Worm (Caenorhabditis elegans) whole organism, midembryonic: ENCODE data around the gene mks-5.

ENCODE experiments used
- T22C8.4 ChIP-seq: fragments of 200-800 bp; sonication (Bioruptor generic); IDR thresholded peaks from 2 replicates; pipeline ENCODE4 v1.3.6; 2022; ENCODE audit warnings: missing genetic modification characterization, missing compliant biosample characterization
- cog-1 ChIP-seq: sonication (generic microtip); optimal IDR thresholded peaks from 2 replicates; lab custom pipeline; 2016; ENCODE audit warnings: missing genetic modification characterization, missing compliant biosample characterization
- flt-1 ChIP-seq: fragments of 200-800 bp; sonication (Bioruptor generic); IDR thresholded peaks from 2 replicates; pipeline ENCODE4 v1.3.6; 2022; ENCODE audit warnings: missing genetic modification characterization, missing compliant biosample characterization
- klf-2 ChIP-seq: fragments of 200-800 bp; sonication (Bioruptor generic); conservative IDR thresholded peaks from 2 replicates; pipeline ENCODE4 v1.3.6; 2022; ENCODE audit warnings: missing genetic modification reagents, missing genetic modification characterization, missing compliant biosample characterization
- med-1 ChIP-seq: sonication (generic microtip); optimal IDR thresholded peaks from 2 replicates; lab custom pipeline; 2017; ENCODE audit warnings: missing genetic modification characterization, mild to moderate bottlenecking, missing compliant biosample characterization, antibody characterized with exemption, missing genetic modification reagents; ENCODE audit not compliant: insufficient read depth
- ref-1 ChIP-seq: fragments of 200-800 bp; sonication (Bioruptor generic); conservative IDR thresholded peaks from 2 replicates; pipeline ENCODE4 v1.3.6; 2022; ENCODE audit warnings: missing genetic modification reagents, missing genetic modification characterization, missing compliant biosample characterization
- tab-1 ChIP-seq: fragments of 200-800 bp; sonication (Bioruptor generic); IDR thresholded peaks from 2 replicates; pipeline ENCODE4 v1.3.6; 2022; ENCODE audit warnings: missing genetic modification characterization, missing compliant biosample characterization
- ztf-23 ChIP-seq: fragments of 200-800 bp; sonication (Bioruptor generic); IDR thresholded peaks from 2 replicates; pipeline ENCODE4 v1.3.6; 2022; ENCODE audit warnings: missing genetic modification reagents, missing genetic modification characterization, missing compliant biosample characterization
- ztf-29 ChIP-seq: fragments of 200-800 bp; sonication (Bioruptor generic); IDR thresholded peaks from 2 replicates; pipeline ENCODE4 v1.3.6; 2022; ENCODE audit warnings: missing genetic modification reagents, missing genetic modification characterization, missing compliant biosample characterization

Gene mks-5

DNA sequence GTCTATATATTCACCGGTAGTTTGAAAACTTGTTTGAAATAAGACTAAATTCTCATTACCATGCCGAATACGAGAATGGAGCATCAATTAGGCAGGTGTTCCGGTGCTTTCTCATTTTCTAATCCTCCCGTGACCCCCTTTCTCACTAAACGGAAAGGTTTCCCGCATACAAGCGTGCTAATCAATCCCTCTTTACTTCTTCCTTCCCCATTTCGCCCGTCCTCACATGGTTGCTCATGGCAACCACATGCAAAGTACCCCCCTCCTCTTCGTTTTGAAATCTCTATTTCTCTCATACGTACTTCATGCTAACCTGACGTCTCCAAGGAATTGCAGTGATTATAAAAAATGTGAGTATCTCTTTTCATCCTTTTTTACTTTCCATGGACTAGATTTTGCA is at the start of gene mks-5:
TSS of gene mks-5 (plus strand) at position 301 of the 400 bp plus-strand sequence.
- TF ChIP-seq ztf-23 (GFP tag; lab: Robert Waterston, UW) (no peak), ref-1 (no peak), med-1 (GFP tag; lab: Kevin White, UChicago) (no peak), ztf-29 (GFP tag; lab: Robert Waterston, UW) (no peak), klf-2 (GFP tag; lab: Robert Waterston, UW) (no peak), cog-1 (tag; lab: Kevin White, UChicago) (no peak), T22C8.4 (GFP tag; lab: Robert Waterston, UW) (no peak), tab-1 (no peak), flt-1 (GFP tag; lab: Robert Waterston, UW) (no peak)

DNA sequence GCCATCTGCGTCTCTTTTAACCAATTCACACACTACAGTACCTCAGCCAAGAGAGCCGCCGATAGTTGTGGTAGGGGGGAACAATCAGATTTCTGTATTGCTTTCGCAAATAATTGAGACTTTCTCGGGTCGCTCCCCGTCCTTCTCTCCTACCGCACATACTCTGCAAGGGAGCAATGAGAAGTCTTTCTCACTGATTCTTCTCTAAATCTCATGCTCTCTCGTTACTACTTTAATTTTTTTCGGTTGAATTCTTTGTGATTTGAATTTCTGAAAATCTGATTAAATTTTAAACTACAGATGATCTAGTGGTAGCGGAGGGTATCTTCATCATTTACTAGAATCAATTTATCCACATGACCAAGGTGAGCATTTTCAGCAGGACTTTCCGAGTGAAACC is 44.7 kb upstream of the mks-5 start, which contains the start of gene ptb-1:
TSS of gene ptb-1 (plus strand) at position 301 of the 400 bp plus-strand sequence.
- TF ChIP-seq ztf-23 (GFP tag; lab: Robert Waterston, UW) (no peak), T22C8.4 (GFP tag; lab: Robert Waterston, UW) (no peak), tab-1 (no peak), cog-1 (tag; lab: Kevin White, UChicago) (no peak), klf-2 (GFP tag; lab: Robert Waterston, UW) (no peak), ref-1 (no peak), ztf-29 (GFP tag; lab: Robert Waterston, UW) (no peak), flt-1 (GFP tag; lab: Robert Waterston, UW) (no peak), med-1 (GFP tag; lab: Kevin White, UChicago) (no peak)

DNA sequence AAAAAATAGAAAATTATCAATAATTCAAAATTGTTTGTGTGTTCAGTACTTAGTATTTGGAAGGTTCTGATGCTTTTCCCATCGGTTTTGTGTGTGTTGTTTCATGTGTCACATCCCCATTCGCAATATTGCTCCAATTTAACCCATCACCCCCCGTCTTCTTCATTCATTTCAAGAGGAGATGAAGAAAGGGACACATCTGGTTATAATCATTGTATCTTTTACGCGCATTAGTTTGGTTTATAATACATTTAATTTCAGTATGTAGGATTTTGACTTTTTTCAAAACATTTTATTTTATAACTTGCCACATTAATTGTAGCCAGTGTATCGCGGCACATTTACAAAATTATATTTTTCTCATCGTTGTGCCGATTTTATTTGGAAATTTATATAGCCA is 39.9 kb upstream of the mks-5 start:
- TF ChIP-seq flt-1 (GFP tag; lab: Robert Waterston, UW) (no peak), ztf-29 (GFP tag; lab: Robert Waterston, UW) (no peak), ztf-23 (GFP tag; lab: Robert Waterston, UW) (no peak), med-1 (GFP tag; lab: Kevin White, UChicago) (no peak), ref-1 (no peak), klf-2 (GFP tag; lab: Robert Waterston, UW) (no peak), tab-1 (no peak), cog-1 (tag; lab: Kevin White, UChicago) (no peak), T22C8.4 (GFP tag; lab: Robert Waterston, UW) (no peak)

DNA sequence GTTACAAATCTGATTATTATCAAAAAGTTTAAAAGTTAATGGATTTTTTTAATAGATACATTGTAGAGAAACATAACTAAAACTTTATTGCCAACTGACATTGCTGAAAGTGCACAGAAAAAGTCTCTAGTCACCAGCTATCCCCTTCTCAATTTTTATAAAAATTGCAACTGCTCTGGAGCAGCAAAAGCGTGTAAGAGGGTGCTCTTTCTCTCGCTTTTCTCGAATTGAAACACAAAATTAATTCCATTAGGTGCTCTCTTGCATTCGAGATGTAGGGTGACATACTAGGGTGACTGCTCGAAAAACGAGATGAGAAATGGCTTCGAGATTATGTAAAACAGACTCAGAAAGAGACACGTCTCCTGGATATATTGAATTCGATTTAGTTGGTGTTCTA is 39.4 kb upstream of the mks-5 start:
- TF ChIP-seq tab-1 = no peak
- no peak for TF ChIP-seq med-1 (GFP tag; lab: Kevin White, UChicago)
- no peak for TF ChIP-seq klf-2 (GFP tag; lab: Robert Waterston, UW)
- no peak for TF ChIP-seq ztf-23 (GFP tag; lab: Robert Waterston, UW)

DNA sequence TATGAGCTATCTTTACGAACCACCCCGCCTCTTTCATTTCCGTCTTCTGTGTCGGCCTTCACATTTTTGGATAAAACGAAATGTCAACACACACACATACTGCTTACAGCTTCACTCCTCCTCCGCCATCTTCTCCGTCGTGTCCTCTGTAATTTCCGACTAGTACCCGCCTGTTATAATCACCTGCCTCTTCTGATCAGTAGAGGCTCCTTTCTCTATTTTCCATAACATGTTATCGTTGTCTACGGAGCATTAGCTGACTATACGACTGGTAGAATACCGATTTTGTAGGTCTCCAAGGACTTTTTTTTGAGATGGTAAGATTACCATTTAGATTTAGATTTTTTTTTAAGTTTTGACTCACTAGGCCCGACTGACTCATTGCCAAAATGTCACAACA is 35.1 kb upstream of the mks-5 start:
- TF ChIP-seq flt-1 (GFP tag; lab: Robert Waterston, UW) (no peak), ztf-23 (GFP tag; lab: Robert Waterston, UW) (no peak)

DNA sequence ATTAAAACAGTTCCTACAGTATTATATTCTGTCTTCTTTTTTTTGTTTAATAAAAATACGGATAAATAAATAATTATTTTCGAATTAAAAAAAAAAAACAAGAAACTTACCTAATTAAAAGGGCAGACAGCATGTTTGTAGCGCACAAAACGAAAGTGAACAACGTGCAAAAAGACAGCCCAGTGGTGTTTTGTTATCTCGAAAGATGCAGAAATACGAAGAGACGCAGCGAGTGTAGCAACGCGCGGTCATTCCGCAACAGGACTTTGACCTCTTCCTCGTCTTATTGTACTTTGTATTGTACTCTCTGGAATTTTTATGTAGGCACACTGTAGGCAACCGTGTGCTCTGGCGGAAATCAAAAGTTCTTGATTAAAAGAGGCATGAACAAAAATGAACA is 26.4 kb upstream of the mks-5 start, which contains the start of gene gbh-1:
TSS of gene gbh-1 (minus strand) at position 149 of the 400 bp plus-strand sequence.
- TF ChIP-seq ztf-29 (GFP tag; lab: Robert Waterston, UW) (no peak), flt-1 (GFP tag; lab: Robert Waterston, UW) (no peak), med-1 (GFP tag; lab: Kevin White, UChicago) (no peak), ztf-23 (GFP tag; lab: Robert Waterston, UW) (no peak), klf-2 (GFP tag; lab: Robert Waterston, UW) (no peak), tab-1 (no peak), cog-1 (tag; lab: Kevin White, UChicago) (no peak), ref-1 (no peak), T22C8.4 (GFP tag; lab: Robert Waterston, UW) (no peak)

DNA sequence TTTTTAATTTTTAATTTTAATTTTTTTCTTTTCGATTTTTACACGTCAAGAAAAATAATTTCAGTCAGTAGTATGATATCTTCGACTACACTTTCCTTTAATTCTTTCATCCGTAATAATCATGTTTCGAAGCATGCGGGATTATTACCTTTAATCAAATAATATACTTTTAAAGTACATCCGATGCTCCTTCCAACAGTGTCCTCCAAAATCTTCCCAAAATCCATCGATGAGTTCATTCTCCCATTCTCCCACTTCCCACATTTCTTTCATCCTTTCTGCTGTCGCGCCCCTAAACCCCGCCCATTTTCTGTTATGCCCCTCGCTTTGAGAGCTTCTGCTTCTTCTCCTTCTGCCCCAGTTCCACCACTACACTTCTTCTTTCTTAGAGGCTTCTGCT is 25.3 kb upstream of the mks-5 start, which contains the start of gene lgc-57:
TSS of gene lgc-57 (plus strand) at position 301 of the 400 bp plus-strand sequence.
- TF ChIP-seq cog-1 (tag; lab: Kevin White, UChicago) = no peak
- no peak for TF ChIP-seq klf-2 (GFP tag; lab: Robert Waterston, UW)
- no peak for TF ChIP-seq ztf-23 (GFP tag; lab: Robert Waterston, UW)
- TF ChIP-seq tab-1 = no peak
- TF ChIP-seq T22C8.4 (GFP tag; lab: Robert Waterston, UW) = no peak
- no peak for TF ChIP-seq med-1 (GFP tag; lab: Kevin White, UChicago)
- no peak for TF ChIP-seq ref-1
- TF ChIP-seq flt-1 (GFP tag; lab: Robert Waterston, UW) = no peak
- TF ChIP-seq ztf-29 (GFP tag; lab: Robert Waterston, UW) = no peak

DNA sequence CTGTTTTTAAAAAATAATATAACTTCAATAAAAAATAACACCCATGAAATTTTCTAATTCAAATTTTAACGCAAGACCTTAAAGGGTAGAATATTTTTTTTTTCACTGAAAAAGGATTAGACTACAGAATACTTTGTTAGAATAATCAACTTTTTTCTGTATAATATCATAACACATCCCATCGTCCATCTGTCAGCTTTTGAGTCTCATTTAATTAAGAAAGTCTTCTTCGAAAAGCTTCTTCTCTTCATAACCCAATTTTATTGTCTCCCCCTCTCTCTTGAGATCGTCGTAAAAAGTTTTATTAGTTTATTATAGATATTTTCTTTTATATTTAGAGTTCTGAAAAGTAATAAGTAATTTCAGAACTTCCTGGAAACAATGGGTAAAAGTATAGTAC is 24.0 kb upstream of the mks-5 start:
- no peak for TF ChIP-seq ztf-23 (GFP tag; lab: Robert Waterston, UW)
- no peak for TF ChIP-seq med-1 (GFP tag; lab: Kevin White, UChicago)
- TF ChIP-seq ref-1 = no peak
- TF ChIP-seq klf-2 (GFP tag; lab: Robert Waterston, UW) = no peak
- no peak for TF ChIP-seq cog-1 (tag; lab: Kevin White, UChicago)
- no peak for TF ChIP-seq T22C8.4 (GFP tag; lab: Robert Waterston, UW)
- TF ChIP-seq tab-1 = no peak
- TF ChIP-seq ztf-29 (GFP tag; lab: Robert Waterston, UW) = no peak

DNA sequence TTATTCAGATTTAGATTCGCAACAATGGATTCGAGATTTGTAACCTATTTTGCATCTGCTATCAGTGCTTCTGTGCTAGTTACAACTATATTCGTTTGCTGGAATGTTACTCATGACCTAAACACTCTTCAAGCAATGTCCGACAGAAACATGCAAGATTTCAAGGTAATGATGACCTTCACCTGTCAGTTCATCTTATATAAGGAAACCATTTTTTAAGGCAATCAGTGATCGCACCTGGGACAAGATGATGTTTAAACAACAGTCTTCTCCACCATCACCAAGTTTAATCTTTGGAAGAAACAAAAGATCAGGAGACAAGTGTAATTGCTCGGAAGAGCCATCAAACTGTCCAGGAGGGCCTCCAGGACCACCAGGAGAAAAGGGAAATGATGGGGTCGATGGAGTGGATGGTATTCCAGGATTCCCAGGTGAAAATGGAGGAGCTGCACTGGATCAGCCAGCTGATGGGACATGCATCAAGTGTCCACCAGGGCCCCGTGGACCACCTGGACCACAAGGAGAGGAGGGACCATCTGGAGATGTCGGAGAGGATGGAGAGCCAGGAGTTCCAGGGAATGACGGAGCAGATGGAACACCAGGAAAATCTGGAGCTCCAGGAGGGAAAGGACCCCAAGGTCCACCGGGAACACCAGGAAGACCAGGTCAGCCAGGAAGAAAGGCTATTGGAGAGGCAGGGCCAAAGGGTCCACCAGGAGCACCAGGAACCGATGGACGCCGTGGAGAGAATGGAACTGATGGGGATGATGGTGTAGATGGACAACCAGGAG is 16.2 kb upstream of the mks-5 start, which contains the start of gene col-79:
TSS of gene col-79 (plus strand) at position 20 of the 791 bp plus-strand sequence.
- 0 out of 2 replicates have a peak, but pooled peaks have one; percentile 23 for TF ChIP-seq ztf-23 (GFP tag; lab: Robert Waterston, UW)
- TF ChIP-seq ztf-29 (GFP tag; lab: Robert Waterston, UW) = no peak
